Fruit fly (Drosophila melanogaster): ENCODE results near the gene CG2100.

The CG2100 gene

dm6 chr3R:5705469-5706067 is 30.6 kb downstream of the CG2100 start (continued):
- no peak for TF ChIP-seq stwl (tag; optimal IDR thresholded peaks at IDR 0.05)
- peak; percentile 49; the same call in 1 of the 2 replicates for TF ChIP-seq CG8765 (GFP tag; IDR thresholded peaks at IDR 0.05)
- TF ChIP-seq CG3163 (GFP tag; optimal IDR thresholded peaks at IDR 0.05) = no peak
- TF ChIP-seq CG13424 (tag; optimal IDR thresholded peaks at IDR 0.05) = peak; percentile 82
- no peak for TF ChIP-seq CG12071 (GFP tag; optimal IDR thresholded peaks at IDR 0.05)
- TF ChIP-seq GATAe (GFP tag; conservative IDR thresholded peaks at IDR 0.05) = no peak
- TF ChIP-seq CG6765 (GFP tag; optimal IDR thresholded peaks at IDR 0.05) = peak; percentile 61
- TF ChIP-seq phol (tag; optimal IDR thresholded peaks at IDR 0.05) = peak; percentile 80
- TF ChIP-seq CHES-1-like (GFP tag; optimal IDR thresholded peaks at IDR 0.05) = peak; percentile 26
- TF ChIP-seq MBD-R2 (GFP tag; IDR thresholded peaks at IDR 0.05) = no peak
- no peak for TF ChIP-seq gfzf (GFP tag; optimal IDR thresholded peaks at IDR 0.05)
- no peak for TF ChIP-seq pita (GFP tag; optimal IDR thresholded peaks at IDR 0.05)
- no peak for TF ChIP-seq sens-2 (GFP tag; IDR thresholded peaks at IDR 0.05)
- no peak for TF ChIP-seq CG9876 (GFP tag; optimal IDR thresholded peaks at IDR 0.05)
- peak; percentile 47 for TF ChIP-seq sd (tag; optimal IDR thresholded peaks at IDR 0.05)
- TF ChIP-seq CG6654 (GFP tag; optimal IDR thresholded peaks at IDR 0.05) = peak; percentile 15
- TF ChIP-seq CG8281 (tag; optimal IDR thresholded peaks at IDR 0.05) = peak; percentile 48
- peak; percentile 39; the same call in 1 of the 2 replicates for TF ChIP-seq CG17328 (GFP tag; IDR thresholded peaks at IDR 0.05)
- no peak for TF ChIP-seq bbx (GFP tag; IDR thresholded peaks at IDR 0.05; ENCODE audit: partially characterized antibody)
- TF ChIP-seq CG17359 (tag; optimal IDR thresholded peaks at IDR 0.05) = no peak
- TF ChIP-seq tin (GFP tag; optimal IDR thresholded peaks at IDR 0.05) = peak; percentile 47
- 0 out of 2 replicates have a peak, but pooled peaks have one; percentile 22 for TF ChIP-seq CG7372 (GFP tag; IDR thresholded peaks at IDR 0.05)
- TF ChIP-seq cwo (GFP tag; optimal IDR thresholded peaks at IDR 0.05) = peak; percentile 72
- no peak for TF ChIP-seq dan (GFP tag; IDR thresholded peaks at IDR 0.05)
- no peak; the same call in 2 of the 3 replicates for TF ChIP-seq CG17361 (GFP tag; IDR thresholded peaks at IDR 0.05)
- TF ChIP-seq gce (GFP tag; IDR thresholded peaks at IDR 0.05) = no peak
- no peak for TF ChIP-seq D (optimal IDR thresholded peaks at IDR 0.05)
- peak; percentile 68 for TF ChIP-seq D (GFP tag; optimal IDR thresholded peaks at IDR 0.05)
- TF ChIP-seq Xrp1 (GFP tag; IDR thresholded peaks at IDR 0.05) = peak; percentile 68; the same call in 1 of the 2 replicates
- peak; percentile 1 for TF ChIP-seq CG7928 (GFP tag; optimal IDR thresholded peaks at IDR 0.05)
- TF ChIP-seq repo (GFP tag; optimal IDR thresholded peaks at IDR 0.05) = no peak
- TF ChIP-seq caup (GFP tag; optimal IDR thresholded peaks at IDR 0.05; ENCODE audit: severe bottlenecking) = peak; percentile 50
- no peak for TF ChIP-seq pros (GFP tag; optimal IDR thresholded peaks at IDR 0.05)
- no peak for TF ChIP-seq CG17568 (GFP tag; optimal IDR thresholded peaks at IDR 0.05)
- no peak for TF ChIP-seq CG4360 (GFP tag; IDR thresholded peaks at IDR 0.05)
- TF ChIP-seq hkb (optimal IDR thresholded peaks at IDR 0.05) = no peak
- peak; percentile 25; the same call in 1 of the 2 replicates for TF ChIP-seq hkb (GFP tag; IDR thresholded peaks at IDR 0.05)
- peak; percentile 38; the same call in 1 of the 3 replicates for TF ChIP-seq CG7357 (GFP tag; IDR thresholded peaks at IDR 0.05)
- TF ChIP-seq crc (GFP tag; optimal IDR thresholded peaks at IDR 0.05) = no peak
- no peak for TF ChIP-seq cas (GFP tag; IDR thresholded peaks at IDR 0.05)
- TF ChIP-seq CG10147 (GFP tag; optimal IDR thresholded peaks at IDR 0.05) = peak; percentile 72
- TF ChIP-seq Jarid2 (GFP tag; optimal IDR thresholded peaks at IDR 0.05) = no peak
- no peak for TF ChIP-seq ham (GFP tag; IDR thresholded peaks at IDR 0.05)
- TF ChIP-seq CG17186 (GFP tag; optimal IDR thresholded peaks at IDR 0.05) = no peak
- TF ChIP-seq Dad (GFP tag; optimal IDR thresholded peaks at IDR 0.05) = no peak
- peak; percentile 70 for TF ChIP-seq tio (GFP tag; optimal IDR thresholded peaks at IDR 0.05)
- no peak for TF ChIP-seq seq (GFP tag; IDR thresholded peaks at IDR 0.05)
- no peak for TF ChIP-seq Myb (GFP tag; optimal IDR thresholded peaks at IDR 0.05)
- TF ChIP-seq eyg (GFP tag; optimal IDR thresholded peaks at IDR 0.05) = no peak
- peak; percentile 70 for TF ChIP-seq CG10267 (tag; optimal IDR thresholded peaks at IDR 0.05)
- peak; percentile 47 for TF ChIP-seq Dek (tag; optimal IDR thresholded peaks at IDR 0.05)

All from whole organism, embryonic.